Worm (Caenorhabditis elegans) whole organism, L1 larva: ENCODE data around the gene Y53G8AL.4.

ENCODE experiments used
- fos-1 ChIP-seq: fragments of 150-350 bp; optimal IDR thresholded peaks from 2 replicates; lab custom pipeline; 2014; ENCODE audit warnings: missing biosample characterization, missing genetic modification characterization
- isw-1 ChIP-seq: fragments of 200-800 bp; sonication (Bioruptor generic); IDR thresholded peaks from 2 replicates; pipeline ENCODE4 v1.3.6; 2022; ENCODE audit warnings: missing genetic modification characterization, missing compliant biosample characterization
- ztf-4 ChIP-seq: fragments of 150-350 bp; optimal IDR thresholded peaks from 2 replicates; lab custom pipeline; 2014; ENCODE audit warnings: missing biosample characterization, missing genetic modification characterization

- TF ChIP-seq isw-1 (GFP tag; lab: Robert Waterston, UW) (no peak), fos-1 (tag; lab: Kevin White, UChicago) (no peak), ztf-4 (tag; lab: Kevin White, UChicago) (no peak)
These were observed 31.5 kb upstream of the Y53G8AL.4 start, which contains the start of gene mfsd-8 for ce11 chrIII:3281860-3282358.
